Fruit fly (Drosophila melanogaster) whole organism, embryonic: ENCODE measurements around the gene CG8191.

Source experiments
- Abd-B ChIP-seq: fragments of 200-800 bp; sonication (Bioruptor generic); optimal IDR thresholded peaks from 2 replicates; lab custom pipeline; 2018; ENCODE audit warnings: missing biosample characterization, mild to moderate bottlenecking, missing genetic modification characterization, moderate library complexity
- BtbVII ChIP-seq: fragments of 200-800 bp; sonication (Bioruptor generic); optimal IDR thresholded peaks from 3 replicates; lab custom pipeline; 2017; ENCODE audit warnings: missing biosample characterization, mild to moderate bottlenecking, missing genetic modification characterization
- Bteb2 ChIP-seq: fragments of 200-800 bp; sonication (Bioruptor generic); optimal IDR thresholded peaks from 2 replicates; lab custom pipeline; 2016; ENCODE audit warnings: missing biosample characterization, missing genetic modification characterization
- CG11398 ChIP-seq: fragments of 200-800 bp; sonication (Bioruptor generic); optimal IDR thresholded peaks from 2 replicates; lab custom pipeline; 2016; ENCODE audit warnings: missing biosample characterization, missing genetic modification characterization
- CG11695 ChIP-seq: fragments of 200-800 bp; sonication (Bioruptor generic); IDR thresholded peaks from 3 replicates; pipeline ENCODE4 v1.3.6; 2022; ENCODE audit warnings: missing biosample characterization, missing genetic modification characterization
- CG13894 ChIP-seq: fragments of 200-800 bp; sonication (Bioruptor generic); optimal IDR thresholded peaks from 3 replicates; lab custom pipeline; 2018; ENCODE audit warnings: missing biosample characterization, mild to moderate bottlenecking, missing genetic modification characterization, moderate library complexity
- CG14965 ChIP-seq: fragments of 200-800 bp; sonication (Bioruptor generic); optimal IDR thresholded peaks from 2 replicates; lab custom pipeline; 2016; ENCODE audit warnings: missing biosample characterization, missing genetic modification characterization, borderline replicate concordance
- CG17802 ChIP-seq: fragments of 200-800 bp; sonication (Bioruptor generic); optimal IDR thresholded peaks from 2 replicates; lab custom pipeline; 2018; ENCODE audit warnings: missing biosample characterization, mild to moderate bottlenecking, missing genetic modification characterization, moderate library complexity
- CG18764 ChIP-seq: fragments of 200-800 bp; sonication (Bioruptor generic); optimal IDR thresholded peaks from 3 replicates; lab custom pipeline; 2016; ENCODE audit warnings: missing biosample characterization, missing genetic modification characterization
- CG2678 ChIP-seq: fragments of 200-800 bp; sonication (Bioruptor generic); optimal IDR thresholded peaks from 3 replicates; lab custom pipeline; 2019; ENCODE audit warnings: missing biosample characterization, mild to moderate bottlenecking, missing genetic modification characterization, moderate library complexity
- CG3163 ChIP-seq: fragments of 200-800 bp; sonication (Bioruptor generic); optimal IDR thresholded peaks from 3 replicates; lab custom pipeline; 2016; ENCODE audit warnings: missing biosample characterization, missing genetic modification characterization
- CG4360 ChIP-seq: fragments of 200-800 bp; sonication (Bioruptor generic); IDR thresholded peaks from 2 replicates; pipeline ENCODE4 v1.3.6; 2022; ENCODE audit warnings: missing biosample characterization, missing genetic modification characterization
- CG5180 ChIP-seq: fragments of 200-800 bp; sonication (Bioruptor generic); optimal IDR thresholded peaks from 3 replicates; lab custom pipeline; 2017; ENCODE audit warnings: missing biosample characterization, missing genetic modification characterization, mild to moderate bottlenecking, moderate library complexity, missing genetic modification reagents
- CG5953 ChIP-seq: fragments of 200-800 bp; sonication (Bioruptor generic); IDR thresholded peaks from 2 replicates; pipeline ENCODE4 v1.3.6; 2022; ENCODE audit warnings: missing biosample characterization, missing genetic modification characterization
- CG6813 ChIP-seq: fragments of 200-800 bp; sonication (Bioruptor generic); optimal IDR thresholded peaks from 2 replicates; lab custom pipeline; 2017; ENCODE audit warnings: missing biosample characterization, missing genetic modification characterization, mild to moderate bottlenecking, moderate library complexity, missing genetic modification reagents
- CG9817 ChIP-seq: fragments of 200-800 bp; sonication (Bioruptor generic); optimal IDR thresholded peaks from 2 replicates; lab custom pipeline; 2018; ENCODE audit warnings: missing biosample characterization, mild to moderate bottlenecking, missing genetic modification characterization, moderate library complexity
- Camta ChIP-seq: fragments of 200-800 bp; sonication (Bioruptor generic); optimal IDR thresholded peaks from 2 replicates; lab custom pipeline; 2016; ENCODE audit warnings: missing biosample characterization, missing genetic modification characterization
- D19B ChIP-seq: fragments of 200-800 bp; sonication (Bioruptor generic); optimal IDR thresholded peaks from 2 replicates; lab custom pipeline; 2017; ENCODE audit warnings: missing biosample characterization, mild to moderate bottlenecking, missing genetic modification characterization
- Dad ChIP-seq: fragments of 200-800 bp; sonication (Bioruptor generic); optimal IDR thresholded peaks from 3 replicates; lab custom pipeline; 2016; ENCODE audit warnings: missing biosample characterization, missing genetic modification characterization
- Doc3 ChIP-seq: fragments of 200-800 bp; sonication (Bioruptor generic); IDR thresholded peaks from 3 replicates; pipeline ENCODE4 v1.3.6; 2022; ENCODE audit warnings: missing biosample characterization, missing genetic modification characterization; ENCODE audit not compliant: partially characterized antibody
- Gsc ChIP-seq: fragments of 200-800 bp; sonication (Bioruptor generic); IDR thresholded peaks from 2 replicates; pipeline ENCODE4 v1.3.6; 2022; ENCODE audit warnings: missing biosample characterization, missing genetic modification characterization
- Hr3 ChIP-seq: fragments of 200-800 bp; sonication (Bioruptor generic); optimal IDR thresholded peaks from 3 replicates; lab custom pipeline; 2016; ENCODE audit warnings: missing biosample characterization, missing genetic modification characterization
- Lpt ChIP-seq: fragments of >200 bp; optimal IDR thresholded peaks from 2 replicates; lab custom pipeline; 2018; ENCODE audit warnings: missing biosample characterization, missing genetic modification characterization
- Mes4 ChIP-seq: fragments of 200-800 bp; sonication (Bioruptor generic); optimal IDR thresholded peaks from 2 replicates; lab custom pipeline; 2016; ENCODE audit warnings: missing biosample characterization, missing genetic modification characterization
- Pdp1 ChIP-seq, 2 experiments: fragments of 200-800 bp; sonication (Bioruptor generic); optimal IDR thresholded peaks; 3 replicates each; lab custom pipeline; 2016; ENCODE audit warnings: missing biosample characterization in 2 of 2, missing genetic modification characterization in 2 of 2, mild to moderate bottlenecking in 1 of 2, moderate library complexity in 1 of 2
- Scr ChIP-seq: fragments of 200-800 bp; sonication (Bioruptor generic); IDR thresholded peaks from 2 replicates; pipeline ENCODE4 v1.3.6; 2022; ENCODE audit warnings: missing biosample characterization, missing genetic modification characterization; ENCODE audit not compliant: partially characterized antibody
- Sin3A ChIP-seq: fragments of >200 bp; optimal IDR thresholded peaks from 2 replicates; lab custom pipeline; 2018
- Sox100B ChIP-seq: fragments of 200-800 bp; sonication (Bioruptor generic); optimal IDR thresholded peaks from 3 replicates; lab custom pipeline; 2018; ENCODE audit warnings: missing biosample characterization, mild to moderate bottlenecking, missing genetic modification characterization
- Taf1 ChIP-seq: fragments of 200-800 bp; sonication (Bioruptor generic); IDR thresholded peaks from 2 replicates; pipeline ENCODE4 v1.3.6; 2022; ENCODE audit warnings: missing biosample characterization, missing genetic modification characterization
- Usf ChIP-seq: fragments of 200-800 bp; sonication (Bioruptor generic); optimal IDR thresholded peaks from 2 replicates; lab custom pipeline; 2017; ENCODE audit warnings: missing genotype, missing biosample characterization, missing genetic modification characterization
- Xrp1 ChIP-seq: fragments of 200-800 bp; sonication (Bioruptor generic); IDR thresholded peaks from 2 replicates; pipeline ENCODE4 v1.3.6; 2022; ENCODE audit warnings: missing biosample characterization, missing genetic modification characterization
- ara ChIP-seq: fragments of 200-800 bp; sonication (Bioruptor generic); IDR thresholded peaks from 2 replicates; pipeline ENCODE4 v1.3.6; 2022; ENCODE audit warnings: missing biosample characterization, missing genetic modification characterization
- br ChIP-seq: fragments of >200 bp; optimal IDR thresholded peaks from 2 replicates; lab custom pipeline; 2017
- cas ChIP-seq: fragments of 200-800 bp; sonication (Bioruptor generic); IDR thresholded peaks from 2 replicates; pipeline ENCODE4 v1.3.6; 2022; ENCODE audit warnings: missing biosample characterization, missing genetic modification characterization
- cg ChIP-seq: fragments of 200-800 bp; sonication (Bioruptor generic); optimal IDR thresholded peaks from 3 replicates; lab custom pipeline; 2019; ENCODE audit warnings: missing biosample characterization, mild to moderate bottlenecking, missing genetic modification characterization, moderate library complexity
- crc ChIP-seq: fragments of 200-800 bp; sonication (Bioruptor generic); optimal IDR thresholded peaks from 2 replicates; lab custom pipeline; 2016; ENCODE audit warnings: missing biosample characterization, missing genetic modification characterization
- dati ChIP-seq: fragments of 200-800 bp; sonication (Bioruptor generic); IDR thresholded peaks from 2 replicates; pipeline ENCODE4 v1.3.6; 2022; ENCODE audit warnings: missing biosample characterization, missing genetic modification characterization
- dysf ChIP-seq: fragments of 200-800 bp; sonication (Bioruptor generic); IDR thresholded peaks from 3 replicates; pipeline ENCODE4 v1.3.6; 2022; ENCODE audit warnings: missing biosample characterization, missing genetic modification characterization
- hth ChIP-seq: fragments of >200 bp; optimal IDR thresholded peaks from 2 replicates; lab custom pipeline; 2017; ENCODE audit warnings: inconsistent platforms
- lilli ChIP-seq: fragments of 200-800 bp; sonication (Bioruptor generic); optimal IDR thresholded peaks from 3 replicates; lab custom pipeline; 2016; ENCODE audit warnings: missing biosample characterization, missing genetic modification characterization
- lmd ChIP-seq: fragments of 200-800 bp; sonication (Bioruptor generic); IDR thresholded peaks from 2 replicates; pipeline ENCODE4 v1.3.6; 2022; ENCODE audit warnings: missing biosample characterization, missing genetic modification characterization
- mam ChIP-seq: fragments of 200-800 bp; sonication (Bioruptor generic); optimal IDR thresholded peaks from 3 replicates; lab custom pipeline; 2016; ENCODE audit warnings: missing biosample characterization, missing genetic modification characterization
- mld ChIP-seq: fragments of 200-800 bp; sonication (Bioruptor generic); IDR thresholded peaks from 3 replicates; pipeline ENCODE4 v1.3.6; 2022; ENCODE audit warnings: missing biosample characterization, missing genetic modification characterization; ENCODE audit not compliant: partially characterized antibody
- nmo ChIP-seq: fragments of 200-800 bp; sonication (Bioruptor generic); optimal IDR thresholded peaks from 2 replicates; lab custom pipeline; 2018; ENCODE audit warnings: missing biosample characterization, mild to moderate bottlenecking, missing genetic modification characterization, moderate library complexity
- pb ChIP-seq: fragments of 200-800 bp; sonication (Bioruptor generic); optimal IDR thresholded peaks from 3 replicates; lab custom pipeline; 2016; ENCODE audit warnings: missing biosample characterization, missing genetic modification characterization
- psq ChIP-seq: fragments of 200-800 bp; sonication (Bioruptor generic); optimal IDR thresholded peaks from 2 replicates; lab custom pipeline; 2017; ENCODE audit warnings: missing biosample characterization, missing genetic modification characterization
- repo ChIP-seq: fragments of 200-800 bp; sonication (Bioruptor generic); optimal IDR thresholded peaks from 2 replicates; lab custom pipeline; 2016; ENCODE audit warnings: missing biosample characterization, missing genetic modification characterization
- sima ChIP-seq: fragments of 200-800 bp; sonication (Bioruptor generic); optimal IDR thresholded peaks from 2 replicates; lab custom pipeline; 2016; ENCODE audit warnings: missing biosample characterization, missing genetic modification characterization
- sqz ChIP-seq: fragments of 200-800 bp; sonication (Bioruptor generic); optimal IDR thresholded peaks from 3 replicates; lab custom pipeline; 2018; ENCODE audit warnings: missing biosample characterization, mild to moderate bottlenecking, missing genetic modification characterization
- stwl ChIP-seq: fragments of 200-800 bp; sonication (Bioruptor generic); optimal IDR thresholded peaks from 3 replicates; lab custom pipeline; 2018; ENCODE audit warnings: missing biosample characterization, mild to moderate bottlenecking, missing genetic modification characterization, moderate library complexity
- toy ChIP-seq: fragments of 200-800 bp; sonication (Bioruptor generic); IDR thresholded peaks from 2 replicates; pipeline ENCODE4 v1.3.6; 2022; ENCODE audit warnings: missing biosample characterization, missing genetic modification characterization
- trh ChIP-seq: fragments of 200-800 bp; sonication (Bioruptor generic); optimal IDR thresholded peaks from 2 replicates; lab custom pipeline; 2016; ENCODE audit warnings: missing biosample characterization, missing genetic modification characterization
- twi ChIP-seq: fragments of 200-800 bp; optimal IDR thresholded peaks from 2 replicates; lab custom pipeline; 2019; ENCODE audit warnings: missing biosample characterization, mild to moderate bottlenecking, missing genetic modification characterization, moderate library complexity
- z ChIP-seq: fragments of 200-800 bp; sonication (Bioruptor generic); IDR thresholded peaks from 3 replicates; pipeline ENCODE4 v1.3.6; 2022; ENCODE audit warnings: missing biosample characterization, missing genetic modification characterization

The CG8191 gene

DNA sequence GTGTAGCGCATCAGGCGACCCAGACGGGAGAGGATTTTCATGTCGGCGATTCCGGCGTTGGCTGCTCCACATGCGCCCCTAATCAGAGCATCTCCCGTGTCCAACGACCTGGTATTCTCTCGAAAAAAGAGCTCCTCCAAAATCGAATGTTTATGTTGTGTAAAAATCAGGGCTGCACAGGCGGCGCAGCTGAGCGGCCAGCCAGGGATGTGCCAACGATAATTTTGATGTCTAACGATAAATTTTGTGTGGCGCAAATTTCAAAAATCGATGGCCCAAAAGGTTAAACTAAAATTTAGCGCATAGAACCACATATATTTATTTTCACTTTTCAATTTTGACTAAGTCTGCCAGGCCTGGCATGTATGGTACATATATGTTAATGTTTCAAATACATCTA, 30.9 kb upstream of the CG8191 start, which contains the start of gene CG9240 (continued):
- TF ChIP-seq Xrp1 (GFP tag; lab: Robert Waterston, UW) (no peak), dysf (GFP tag; lab: Robert Waterston, UW) (no peak), lmd (GFP tag; lab: Robert Waterston, UW) (no peak), CG13894 (tag; lab: Kevin White, UChicago) (peak; percentile 36), br (lab: Kevin White, UChicago) (no peak), trh (no peak), CG11398 (GFP tag; lab: Kevin White, UChicago) (no peak), mld (GFP tag; lab: Robert Waterston, UW) (no peak), Hr3 (no peak), Doc3 (GFP tag; lab: Robert Waterston, UW) (no peak), CG18764 (GFP tag; lab: Kevin White, UChicago) (no peak), Abd-B (no peak), stwl (no peak), Sin3A (no peak), CG11695 (GFP tag; lab: Robert Waterston, UW) (no peak), Lpt (GFP tag; lab: Kevin White, UChicago) (no peak), Usf (GFP tag; lab: Kevin White, UChicago) (no peak), dati (GFP tag; lab: Robert Waterston, UW) (no peak), pb (GFP tag; lab: Kevin White, UChicago) (no peak), CG14965 (GFP tag; lab: Kevin White, UChicago) (no peak), CG9817 (tag; lab: Kevin White, UChicago) (no peak), BtbVII (GFP tag; lab: Kevin White, UChicago) (no peak), Gsc (GFP tag; lab: Robert Waterston, UW) (no peak), Taf1 (GFP tag; lab: Robert Waterston, UW) (no peak), z (GFP tag; lab: Robert Waterston, UW) (no peak), Sox100B (GFP tag; lab: Kevin White, UChicago) (no peak), CG2678 (tag; lab: Kevin White, UChicago) (no peak), sqz (GFP tag; lab: Kevin White, UChicago) (no peak), cg (no peak), D19B (GFP tag; lab: Kevin White, UChicago) (no peak), sima (GFP tag; lab: Kevin White, UChicago) (no peak), CG17802 (tag; lab: Kevin White, UChicago) (no peak), Dad (GFP tag; lab: Kevin White, UChicago) (no peak), crc (no peak), CG5953 (GFP tag; lab: Robert Waterston, UW) (no peak), repo (GFP tag; lab: Kevin White, UChicago) (no peak), Pdp1 (GFP tag; optimal IDR thresholded peaks at IDR 0.05; lab: Kevin White, UChicago) (peak in 1 of 2 experiments; percentile 84), toy (GFP tag; lab: Robert Waterston, UW) (no peak), Mes4 (GFP tag; lab: Kevin White, UChicago) (no peak), twi (tag; lab: Kevin White, UChicago) (no peak), CG5180 (no peak), cas (GFP tag; lab: Robert Waterston, UW) (no peak), mam (no peak), hth (no peak), Scr (peak; percentile 25; the same call in 1 of the 2 replicates), lilli (GFP tag; lab: Kevin White, UChicago) (no peak), CG4360 (no peak), ara (GFP tag; lab: Robert Waterston, UW) (no peak), psq (GFP tag; lab: Kevin White, UChicago) (no peak), CG3163 (no peak), nmo (no peak), CG6813 (GFP tag; lab: Kevin White, UChicago) (no peak), Bteb2 (GFP tag; lab: Kevin White, UChicago) (no peak), Camta (GFP tag; lab: Kevin White, UChicago) (no peak)
